Worm (Caenorhabditis elegans): ENCODE data around the gene nop-1.

DNA sequence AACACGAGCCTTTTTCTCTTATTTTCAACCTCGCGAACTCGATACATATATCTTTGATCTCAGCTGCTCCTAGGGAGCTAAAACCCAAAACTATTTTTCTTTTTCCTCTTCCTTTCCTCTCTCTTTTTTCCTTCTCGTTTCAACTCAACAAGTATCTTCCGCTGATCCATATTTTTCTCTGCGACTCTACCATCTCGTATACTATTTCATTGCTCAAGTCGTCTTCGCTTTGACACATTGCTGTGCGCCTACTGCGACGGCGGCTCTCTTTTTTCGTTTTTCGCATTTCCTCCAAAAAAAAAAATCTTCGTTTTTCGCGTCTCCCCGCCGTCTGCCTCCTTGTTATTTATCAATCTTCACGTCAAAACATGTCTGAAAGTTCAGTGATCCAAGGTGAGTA, 8.7 kb upstream of the nop-1 start:
- no peak for TF ChIP-seq him-1 (tag; optimal IDR thresholded peaks at IDR 0.05)
- TF ChIP-seq dao-5 (tag; optimal IDR thresholded peaks at IDR 0.05) = no peak
- TF ChIP-seq W03F9.2 (tag; optimal IDR thresholded peaks at IDR 0.05) = no peak

Measured in whole organism, L4/young adult.